Fruit fly (Drosophila melanogaster) whole organism, prepupa: Measurements from ENCODE around the gene CG5440.

Experiments
- CG10631 ChIP-seq: fragments of 200-800 bp; sonication (Bioruptor generic); optimal IDR thresholded peaks from 2 replicates; lab custom pipeline; 2016; ENCODE audit warnings: missing biosample characterization, missing genetic modification characterization
- CG10669 ChIP-seq: fragments of 200-800 bp; sonication (Bioruptor generic); optimal IDR thresholded peaks from 3 replicates; lab custom pipeline; 2018; ENCODE audit warnings: missing biosample characterization, mild to moderate bottlenecking, missing genetic modification characterization, moderate library complexity
- CG11294 ChIP-seq: fragments of 200-800 bp; sonication (Bioruptor generic); IDR thresholded peaks from 2 replicates; pipeline ENCODE4 v1.3.6; 2022; ENCODE audit warnings: missing biosample characterization, missing genetic modification characterization
- CG11762 ChIP-seq: fragments of 200-800 bp; sonication (Bioruptor generic); optimal IDR thresholded peaks from 3 replicates; lab custom pipeline; 2016; ENCODE audit warnings: missing biosample characterization, missing genetic modification characterization; ENCODE audit not compliant: insufficient read depth
- CG11902 ChIP-seq: fragments of 200-800 bp; sonication (Bioruptor generic); optimal IDR thresholded peaks from 3 replicates; lab custom pipeline; 2016; ENCODE audit warnings: missing biosample characterization, missing genetic modification characterization
- CG15336 ChIP-seq: fragments of 200-800 bp; sonication (Bioruptor generic); IDR thresholded peaks from 2 replicates; pipeline ENCODE4 v1.3.6; 2022; ENCODE audit warnings: missing biosample characterization, missing genetic modification characterization
- CG16779 ChIP-seq: fragments of 200-800 bp; sonication (Bioruptor generic); optimal IDR thresholded peaks from 3 replicates; lab custom pipeline; 2017; ENCODE audit warnings: missing biosample characterization, mild to moderate bottlenecking, missing genetic modification characterization
- CG3032 ChIP-seq: fragments of 200-800 bp; optimal IDR thresholded peaks from 2 replicates; lab custom pipeline; 2019; ENCODE audit warnings: missing biosample characterization, mild to moderate bottlenecking, missing genetic modification characterization, moderate library complexity
- CG32006 ChIP-seq: fragments of 200-800 bp; sonication (Bioruptor generic); optimal IDR thresholded peaks from 3 replicates; lab custom pipeline; 2017; ENCODE audit warnings: missing biosample characterization, mild to moderate bottlenecking, missing genetic modification characterization
- CG34406 ChIP-seq: fragments of 200-800 bp; sonication (Bioruptor generic); optimal IDR thresholded peaks from 3 replicates; lab custom pipeline; 2016; ENCODE audit warnings: missing biosample characterization, missing genetic modification characterization
- CG3919 ChIP-seq: fragments of 200-800 bp; sonication (Bioruptor generic); optimal IDR thresholded peaks from 3 replicates; lab custom pipeline; 2016; ENCODE audit warnings: missing biosample characterization, missing genetic modification characterization
- CG4318 ChIP-seq: fragments of 200-800 bp; sonication (Bioruptor generic); optimal IDR thresholded peaks from 3 replicates; lab custom pipeline; 2017; ENCODE audit warnings: missing biosample characterization, mild to moderate bottlenecking, missing genetic modification characterization
- CG6163 ChIP-seq: fragments of 200-800 bp; sonication (Bioruptor generic); IDR thresholded peaks from 3 replicates; pipeline ENCODE4 v1.3.6; 2022; ENCODE audit warnings: missing biosample characterization, missing genetic modification characterization
- CG7368 ChIP-seq: fragments of 200-800 bp; sonication (Bioruptor generic); optimal IDR thresholded peaks from 3 replicates; lab custom pipeline; 2016; ENCODE audit warnings: missing biosample characterization, missing genetic modification characterization
- CG8119 ChIP-seq: fragments of 200-800 bp; sonication (Bioruptor generic); IDR thresholded peaks from 3 replicates; pipeline ENCODE4 v1.3.6; 2022; ENCODE audit warnings: missing biosample characterization, missing genetic modification characterization
- CG8319 ChIP-seq: fragments of 200-800 bp; sonication (Bioruptor generic); optimal IDR thresholded peaks from 3 replicates; lab custom pipeline; 2016; ENCODE audit warnings: missing biosample characterization, missing genetic modification characterization
- CG8632 ChIP-seq: fragments of 200-800 bp; sonication (Bioruptor generic); optimal IDR thresholded peaks from 3 replicates; lab custom pipeline; 2016; ENCODE audit warnings: missing biosample characterization, missing genetic modification characterization
- CG9139 ChIP-seq: fragments of 200-800 bp; sonication (Bioruptor generic); optimal IDR thresholded peaks from 3 replicates; lab custom pipeline; 2017; ENCODE audit warnings: missing biosample characterization, mild to moderate bottlenecking, missing genetic modification characterization
- Eip78C ChIP-seq: fragments of 200-800 bp; sonication (Bioruptor generic); peaks from one replicate; lab custom pipeline; 2016; ENCODE audit warnings: missing biosample characterization, missing genetic modification characterization
- Eip93F ChIP-seq: fragments of 200-800 bp; sonication (Bioruptor generic); optimal IDR thresholded peaks from 2 replicates; lab custom pipeline; 2016; ENCODE audit warnings: missing biosample characterization, mild to moderate bottlenecking, missing genetic modification characterization
- Ets21C ChIP-seq: fragments of 200-800 bp; sonication (Bioruptor generic); optimal IDR thresholded peaks from 3 replicates; lab custom pipeline; 2016; ENCODE audit warnings: missing biosample characterization, missing genetic modification characterization
- Ets96B ChIP-seq: fragments of 200-800 bp; optimal IDR thresholded peaks from 2 replicates; lab custom pipeline; 2019; ENCODE audit warnings: missing biosample characterization, mild to moderate bottlenecking, missing genetic modification characterization, moderate library complexity
- Hr39 ChIP-seq: fragments of 200-800 bp; sonication (Bioruptor generic); optimal IDR thresholded peaks from 2 replicates; lab custom pipeline; 2016; ENCODE audit warnings: missing biosample characterization, missing genetic modification characterization
- Hr4 ChIP-seq: fragments of 200-800 bp; sonication (Bioruptor generic); optimal IDR thresholded peaks from 3 replicates; lab custom pipeline; 2016; ENCODE audit warnings: missing biosample characterization, missing genetic modification characterization
- OdsH ChIP-seq: fragments of 200-800 bp; sonication (Bioruptor generic); optimal IDR thresholded peaks from 3 replicates; lab custom pipeline; 2016; ENCODE audit warnings: missing biosample characterization, missing genetic modification characterization
- Smox ChIP-seq: fragments of 200-800 bp; sonication (Bioruptor generic); optimal IDR thresholded peaks from 3 replicates; lab custom pipeline; 2016; ENCODE audit warnings: missing biosample characterization, missing genetic modification characterization
- achi ChIP-seq: fragments of 200-800 bp; sonication (Bioruptor generic); optimal IDR thresholded peaks from 3 replicates; lab custom pipeline; 2016; ENCODE audit warnings: missing biosample characterization, missing genetic modification characterization
- acj6 ChIP-seq: fragments of 200-800 bp; sonication (Bioruptor generic); optimal IDR thresholded peaks from 3 replicates; lab custom pipeline; 2016; ENCODE audit warnings: missing biosample characterization, missing genetic modification characterization
- cyc ChIP-seq: fragments of 200-800 bp; sonication (Bioruptor generic); optimal IDR thresholded peaks from 3 replicates; lab custom pipeline; 2016; ENCODE audit warnings: missing biosample characterization, missing genetic modification characterization
- dsx ChIP-seq: fragments of 200-800 bp; optimal IDR thresholded peaks from 3 replicates; lab custom pipeline; 2019; ENCODE audit warnings: missing biosample characterization, mild to moderate bottlenecking, missing genetic modification characterization, moderate library complexity; ENCODE audit not compliant: poor library complexity, severe bottlenecking
- eg ChIP-seq: fragments of 200-800 bp; sonication (Bioruptor generic); IDR thresholded peaks from 3 replicates; pipeline ENCODE4 v1.3.6; 2022; ENCODE audit warnings: missing biosample characterization, missing genetic modification characterization
- esn ChIP-seq: fragments of 200-800 bp; sonication (Bioruptor generic); optimal IDR thresholded peaks from 2 replicates; lab custom pipeline; 2016; ENCODE audit warnings: missing biosample characterization, mild to moderate bottlenecking, missing genetic modification characterization, moderate library complexity
- fd59A ChIP-seq: fragments of 200-800 bp; sonication (Bioruptor generic); optimal IDR thresholded peaks from 2 replicates; lab custom pipeline; 2017; ENCODE audit warnings: missing biosample characterization, mild to moderate bottlenecking, missing genetic modification characterization, missing genetic modification reagents
- fd85E ChIP-seq: fragments of 200-800 bp; sonication (Bioruptor generic); optimal IDR thresholded peaks from 3 replicates; lab custom pipeline; 2016; ENCODE audit warnings: missing biosample characterization, missing genetic modification characterization
- fkh ChIP-seq: fragments of 200-800 bp; sonication (Bioruptor generic); optimal IDR thresholded peaks from 3 replicates; lab custom pipeline; 2017; ENCODE audit warnings: missing biosample characterization, mild to moderate bottlenecking, missing genetic modification characterization, moderate library complexity
- lz ChIP-seq: fragments of 200-800 bp; sonication (Bioruptor generic); optimal IDR thresholded peaks from 3 replicates; lab custom pipeline; 2016; ENCODE audit warnings: missing biosample characterization, missing genetic modification characterization
- net ChIP-seq: fragments of 200-800 bp; sonication (Bioruptor generic); optimal IDR thresholded peaks from 3 replicates; lab custom pipeline; 2016; ENCODE audit warnings: missing biosample characterization, missing genetic modification characterization
- spab ChIP-seq: fragments of 200-800 bp; sonication (Bioruptor generic); optimal IDR thresholded peaks from 2 replicates; lab custom pipeline; 2017; ENCODE audit warnings: missing biosample characterization, mild to moderate bottlenecking, missing genetic modification characterization, missing genetic modification reagents
- svp ChIP-seq: fragments of 200-800 bp; sonication (Bioruptor generic); peaks from one replicate; lab custom pipeline; 2016; ENCODE audit warnings: missing biosample characterization, missing genetic modification characterization
- topi ChIP-seq: fragments of 200-800 bp; sonication (Bioruptor generic); optimal IDR thresholded peaks from 3 replicates; lab custom pipeline; 2016; ENCODE audit warnings: missing biosample characterization, missing genetic modification characterization
- vri ChIP-seq: fragments of 200-800 bp; sonication (Bioruptor generic); optimal IDR thresholded peaks from 3 replicates; lab custom pipeline; 2016; ENCODE audit warnings: missing biosample characterization, mild to moderate bottlenecking, missing genetic modification characterization

The CG5440 gene

DNA sequence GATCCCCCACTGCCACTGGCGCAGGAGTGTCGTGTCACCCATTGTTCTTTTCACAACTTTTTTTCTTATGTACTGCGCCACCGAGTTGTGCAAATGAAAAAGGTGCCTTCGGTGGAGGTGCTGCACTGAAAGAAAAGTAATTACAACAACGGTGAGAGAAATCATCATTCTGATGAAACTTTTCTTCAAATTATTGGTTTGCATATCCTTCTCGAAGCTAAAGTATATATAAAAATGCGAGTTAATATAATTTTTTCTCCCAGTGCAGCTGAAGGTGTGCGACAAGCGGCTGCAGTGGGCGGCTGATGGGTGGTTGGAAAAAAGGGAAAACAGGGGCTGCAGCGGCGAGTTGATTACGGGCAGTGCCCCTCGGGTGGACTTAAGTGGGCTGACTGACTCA lies 21.6 kb upstream of the CG5440 start (continued):
- TF ChIP-seq esn (peak; percentile 59), Hr39 (GFP tag; lab: Kevin White, UChicago) (peak; percentile 28), vri (no peak), svp (peak; percentile 64), cyc (GFP tag; lab: Kevin White, UChicago) (peak; percentile 20), CG34406 (peak; percentile 16), topi (GFP tag; lab: Kevin White, UChicago) (peak; percentile 41), dsx (GFP tag; lab: Kevin White, UChicago) (peak; percentile 50), Smox (GFP tag; lab: Kevin White, UChicago) (peak; percentile 21), fkh (GFP tag; lab: Kevin White, UChicago) (no peak), CG4318 (GFP tag; lab: Kevin White, UChicago) (no peak), acj6 (GFP tag; lab: Kevin White, UChicago) (peak; percentile 25), CG15336 (GFP tag; lab: Robert Waterston, UW) (0 out of 2 replicates have a peak, but pooled peaks have one; percentile 34), CG11902 (GFP tag; lab: Kevin White, UChicago) (peak; percentile 11), spab (GFP tag; lab: Kevin White, UChicago) (peak; percentile 21), CG8119 (GFP tag; lab: Robert Waterston, UW) (peak; percentile 42; the same call in 1 of the 3 replicates), lz (peak; percentile 52), CG10631 (GFP tag; lab: Kevin White, UChicago) (peak; percentile 59), net (GFP tag; lab: Kevin White, UChicago) (no peak)
- TF ChIP-seq, all 60 proteins: peak for 41

DNA sequence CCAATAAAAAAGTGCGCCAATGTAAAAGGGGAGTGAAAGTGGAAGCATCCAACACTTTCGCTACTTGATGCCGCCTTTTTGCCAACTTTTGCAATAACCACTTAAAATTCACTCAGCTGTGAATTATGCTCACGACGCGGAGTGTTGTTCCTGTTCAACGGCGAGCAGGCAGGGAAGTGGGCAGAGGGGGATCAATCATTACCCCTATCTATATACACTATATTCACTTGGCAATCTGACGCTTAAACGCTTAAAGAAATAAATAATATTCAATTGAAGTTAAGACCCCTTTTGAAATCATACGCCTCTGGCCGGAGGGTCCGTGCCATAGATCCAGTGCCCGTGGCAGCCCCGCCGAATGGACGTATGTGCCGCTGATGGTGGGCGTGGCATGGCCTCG lies 18.6 kb upstream of the CG5440 start:
- TF ChIP-seq achi (GFP tag; lab: Kevin White, UChicago) (no peak), CG6163 (GFP tag; lab: Robert Waterston, UW) (peak; percentile 61), lz (no peak), CG10669 (peak; percentile 8), CG3919 (GFP tag; lab: Kevin White, UChicago) (peak; percentile 8), svp (no peak), Ets96B (tag; lab: Kevin White, UChicago) (peak; percentile 8), eg (GFP tag; lab: Robert Waterston, UW) (peak; percentile 70), OdsH (GFP tag; lab: Kevin White, UChicago) (no peak), Hr4 (GFP tag; lab: Kevin White, UChicago) (peak; percentile 7), CG10631 (GFP tag; lab: Kevin White, UChicago) (no peak), CG32006 (GFP tag; lab: Kevin White, UChicago) (peak; percentile 18), Eip78C (peak; percentile 63), topi (GFP tag; lab: Kevin White, UChicago) (no peak), fd85E (no peak), CG3032 (tag; lab: Kevin White, UChicago) (peak; percentile 15), CG7368 (GFP tag; lab: Kevin White, UChicago) (no peak)

DNA sequence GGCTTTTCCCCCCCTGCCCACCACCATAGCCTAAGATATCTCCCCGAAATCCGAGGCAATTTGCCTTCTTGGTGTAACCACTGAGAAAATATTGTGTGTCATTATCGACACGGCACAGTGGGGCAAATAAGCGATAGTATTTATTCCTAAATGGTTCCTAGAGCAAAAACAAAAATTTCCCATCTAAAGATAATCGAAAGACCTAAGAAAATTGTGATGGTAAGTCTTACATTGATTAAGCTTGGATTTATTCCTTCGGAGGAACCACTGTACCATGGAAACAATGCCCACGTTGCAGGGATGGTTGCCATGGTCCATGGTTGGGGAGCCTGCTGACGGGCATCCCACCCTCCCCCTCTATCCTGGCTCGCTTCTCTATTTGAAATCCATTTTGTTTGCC lies 17.5 kb upstream of the CG5440 start:
- TF ChIP-seq CG9139 (GFP tag; lab: Kevin White, UChicago), result no peak
- peak; percentile 2 for TF ChIP-seq OdsH (GFP tag; lab: Kevin White, UChicago)
- TF ChIP-seq CG11294, result no peak
- TF ChIP-seq CG34406, result no peak
- TF ChIP-seq spab (GFP tag; lab: Kevin White, UChicago), result no peak
- TF ChIP-seq CG4318 (GFP tag; lab: Kevin White, UChicago), result no peak
- TF ChIP-seq topi (GFP tag; lab: Kevin White, UChicago), result no peak
- TF ChIP-seq Eip78C, result peak; percentile 41
- no peak for TF ChIP-seq fkh (GFP tag; lab: Kevin White, UChicago)
- TF ChIP-seq Eip93F (GFP tag; lab: Kevin White, UChicago), result no peak
- no peak for TF ChIP-seq CG11762 (GFP tag; lab: Kevin White, UChicago)
- no peak for TF ChIP-seq CG15336 (GFP tag; lab: Robert Waterston, UW)

DNA sequence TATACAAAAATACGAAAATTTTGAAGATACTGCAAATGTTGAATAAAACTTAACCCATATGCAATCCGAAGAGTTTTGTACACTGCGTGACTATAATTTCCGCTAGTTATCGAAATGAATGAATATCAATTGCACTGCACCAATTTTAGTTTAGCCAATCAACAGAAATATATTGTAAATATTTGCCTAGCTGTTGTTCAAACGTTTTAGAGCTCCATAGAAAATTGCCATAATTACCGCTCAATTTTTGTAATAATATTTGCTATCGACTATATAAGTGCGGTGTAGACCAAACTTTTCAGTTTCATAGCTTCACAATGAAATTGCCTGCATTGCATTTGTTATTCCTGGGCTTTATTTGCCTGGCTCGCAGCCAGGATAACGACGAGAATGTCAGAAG lies 5.1 kb upstream of the CG5440 start, which contains the start of gene a5:
TSS of gene a5 (plus strand) at position 301 of the 400 bp plus-strand sequence.
- TF ChIP-seq CG10669, result no peak
- no peak for TF ChIP-seq fd59A
- no peak for TF ChIP-seq CG16779 (tag; lab: Kevin White, UChicago)
- no peak for TF ChIP-seq esn
- TF ChIP-seq CG6163 (GFP tag; lab: Robert Waterston, UW), result no peak
- no peak for TF ChIP-seq fkh (GFP tag; lab: Kevin White, UChicago)
- no peak for TF ChIP-seq lz
- TF ChIP-seq Ets21C (GFP tag; lab: Kevin White, UChicago), result no peak
- no peak for TF ChIP-seq CG8632 (GFP tag; lab: Kevin White, UChicago)
- no peak for TF ChIP-seq acj6 (GFP tag; lab: Kevin White, UChicago)
- no peak for TF ChIP-seq CG8319 (GFP tag; lab: Kevin White, UChicago)
